Worm (Caenorhabditis elegans): ENCODE data around the gene obr-2.

- no peak for TF ChIP-seq pha-4 (tag; optimal IDR thresholded peaks at IDR 0.05)
- no peak for TF ChIP-seq lin-13 (tag; optimal IDR thresholded peaks at IDR 0.05)
- no peak for TF ChIP-seq unc-62 (GFP tag; optimal IDR thresholded peaks at IDR 0.05)
- TF ChIP-seq ces-1 (GFP tag; optimal IDR thresholded peaks at IDR 0.05): no peak
- no peak for TF ChIP-seq snpc-4 (tag; optimal IDR thresholded peaks at IDR 0.05)
- no peak for TF ChIP-seq nhr-28 (tag; optimal IDR thresholded peaks at IDR 0.05)
- TF ChIP-seq lin-32 (GFP tag; optimal IDR thresholded peaks at IDR 0.05): no peak
Observed at ce11 chrV:15013328-15013727, 736 bp downstream of the obr-2 start.
